Fruit fly (Drosophila melanogaster): ENCODE data around the gene emc.
A peak's percentile ranks its signal among the peaks of the same experiment; 100 is the strongest.

emc gene

DNA sequence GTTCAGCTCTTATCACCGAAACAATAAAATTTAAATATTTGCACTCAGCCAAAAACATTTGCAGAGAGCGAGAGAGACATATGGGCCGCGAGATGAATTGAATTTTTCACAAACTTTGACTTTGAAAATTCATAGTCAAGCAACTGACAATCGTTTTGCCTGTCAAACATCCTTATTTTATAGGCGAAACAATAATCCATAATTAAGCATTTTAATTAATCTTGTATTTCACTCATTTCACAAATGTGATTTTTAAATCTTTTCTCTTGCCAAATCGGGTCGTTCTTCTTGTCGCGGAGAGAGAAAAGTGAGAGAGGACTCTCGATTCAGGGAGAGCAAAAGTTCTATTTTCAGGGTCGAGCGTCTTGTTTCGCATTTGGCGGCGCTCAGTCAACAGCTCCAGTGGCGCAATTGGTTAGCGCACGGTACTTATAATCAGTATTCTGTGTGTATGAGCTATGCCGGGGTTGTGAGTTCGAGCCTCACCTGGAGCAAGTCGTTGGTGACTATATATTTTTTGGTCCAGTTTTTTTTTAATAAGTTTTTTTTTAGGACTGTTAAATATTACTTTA is 20.0 kb downstream of the emc start (continued):
- TF ChIP-seq Bgb (GFP tag; IDR thresholded peaks at IDR 0.05; ENCODE audit: partially characterized antibody) (peak; percentile 83), YL-1 (GFP tag; optimal IDR thresholded peaks at IDR 0.05) (no peak), Stat92E (GFP tag; optimal IDR thresholded peaks at IDR 0.05) (peak in 1 of 3 experiments; percentile 74), Hand (GFP tag; optimal IDR thresholded peaks at IDR 0.05) (no peak), CG4707 (GFP tag; optimal IDR thresholded peaks at IDR 0.05) (peak; percentile 0), fru (optimal IDR thresholded peaks at IDR 0.05) (no peak), CG3847 (GFP tag; IDR thresholded peaks at IDR 0.05) (no peak), odd (GFP tag; optimal IDR thresholded peaks at IDR 0.05) (no peak), zf30C (GFP tag; optimal IDR thresholded peaks at IDR 0.05) (no peak), MTF-1 (GFP tag; optimal IDR thresholded peaks at IDR 0.05; ENCODE audit: borderline replicate concordance) (no peak), unc-4 (GFP tag; IDR thresholded peaks at IDR 0.05; ENCODE audit: partially characterized antibody) (peak; percentile 38; the same call in 1 of the 2 replicates), MBD-R2 (GFP tag; IDR thresholded peaks at IDR 0.05) (no peak), CHES-1-like (GFP tag; optimal IDR thresholded peaks at IDR 0.05) (no peak), CG7963 (GFP tag; IDR thresholded peaks at IDR 0.05; ENCODE audit: partially characterized antibody) (peak; percentile 77; the same call in 2 of the 3 replicates), Poxn (GFP tag; IDR thresholded peaks at IDR 0.05) (no peak), Dll (GFP tag; IDR thresholded peaks at IDR 0.05; ENCODE audit: partially characterized antibody) (peak; percentile 57; the same call in 3 of the 4 replicates), Max (GFP tag; optimal IDR thresholded peaks at IDR 0.05) (no peak), cato (GFP tag; optimal IDR thresholded peaks at IDR 0.05; ENCODE audit: borderline replicate concordance) (no peak), Hr78 (GFP tag; optimal IDR thresholded peaks at IDR 0.05) (no peak), zen2 (GFP tag; IDR thresholded peaks at IDR 0.05; ENCODE audit: partially characterized antibody) (peak; percentile 20; the same call in 2 of the 3 replicates), CG17385 (GFP tag; optimal IDR thresholded peaks at IDR 0.05) (no peak), chinmo (GFP tag; IDR thresholded peaks at IDR 0.05; ENCODE audit: partially characterized antibody) (peak; percentile 86; the same call in 2 of the 4 replicates), E2f2 (GFP tag; IDR thresholded peaks at IDR 0.05) (peak; percentile 21; the same call in 1 of the 2 replicates), CG2875 (GFP tag; optimal IDR thresholded peaks at IDR 0.05) (no peak), z (GFP tag; IDR thresholded peaks at IDR 0.05) (no peak), CG30020 (tag; optimal IDR thresholded peaks at IDR 0.05) (no peak), CG11560 (tag; IDR thresholded peaks at IDR 0.05) (no peak), Myb (GFP tag; optimal IDR thresholded peaks at IDR 0.05) (no peak), Pdp1 (GFP tag; optimal IDR thresholded peaks at IDR 0.05) (peak in 1 of 2 experiments; percentile 28), CG42726 (GFP tag; IDR thresholded peaks at IDR 0.05; ENCODE audit: partially characterized antibody) (peak; percentile 89), Dip3 (GFP tag; optimal IDR thresholded peaks at IDR 0.05) (no peak), C15 (GFP tag; IDR thresholded peaks at IDR 0.05) (no peak), CG11695 (GFP tag; IDR thresholded peaks at IDR 0.05) (0 out of 3 replicates have a peak, but pooled peaks have one; percentile 23), sna (GFP tag; IDR thresholded peaks at IDR 0.05; ENCODE audit: partially characterized antibody) (peak; percentile 49), CG13287 (GFP tag; IDR thresholded peaks at IDR 0.05; ENCODE audit: partially characterized antibody) (peak; percentile 53; the same call in 1 of the 2 replicates), CG11398 (GFP tag; optimal IDR thresholded peaks at IDR 0.05) (no peak), disco-r (GFP tag; optimal IDR thresholded peaks at IDR 0.05) (no peak), Med (GFP tag) (peak; percentile 54), CG15269 (tag; optimal IDR thresholded peaks at IDR 0.05) (no peak), CG15479 (GFP tag; optimal IDR thresholded peaks at IDR 0.05) (peak; percentile 71), Scr (GFP tag; IDR thresholded peaks at IDR 0.05; ENCODE audit: partially characterized antibody) (peak; percentile 72), Hr3 (GFP tag; optimal IDR thresholded peaks at IDR 0.05) (no peak), CG10979 (tag; optimal IDR thresholded peaks at IDR 0.05) (no peak), so (GFP tag; IDR thresholded peaks at IDR 0.05) (no peak), ken (GFP tag; IDR thresholded peaks at IDR 0.05) (no peak), wor (GFP tag; IDR thresholded peaks at IDR 0.05) (no peak), CG9437 (GFP tag; optimal IDR thresholded peaks at IDR 0.05) (no peak), pfk (GFP tag; optimal IDR thresholded peaks at IDR 0.05) (no peak)
